Worm (Caenorhabditis elegans) whole organism, mixed stage, embryonic: Measurements from ENCODE around the gene srh-92.

ENCODE experiments used
- blmp-1 ChIP-seq: fragments of 150-350 bp; optimal IDR thresholded peaks from 2 replicates; lab custom pipeline; 2014; ENCODE audit warnings: missing biosample characterization, missing genetic modification characterization
- cnd-1 ChIP-seq: fragments of 200-800 bp; sonication (Bioruptor generic); optimal IDR thresholded peaks from 2 replicates; lab custom pipeline; 2018; ENCODE audit warnings: mild to moderate bottlenecking, missing genetic modification characterization, missing compliant biosample characterization
- lin-13 ChIP-seq: fragments of 150-350 bp; optimal IDR thresholded peaks from 2 replicates; lab custom pipeline; 2014; ENCODE audit warnings: missing biosample characterization, missing genetic modification characterization
- nhr-237 ChIP-seq: fragments of 150-350 bp; optimal IDR thresholded peaks from 2 replicates; lab custom pipeline; 2014; ENCODE audit warnings: missing biosample characterization, missing genetic modification characterization
- nhr-76 ChIP-seq: sonication (generic microtip); optimal IDR thresholded peaks from 2 replicates; lab custom pipeline; 2017; ENCODE audit warnings: missing biosample characterization, missing genetic modification characterization
- sptf-1 ChIP-seq: sonication (generic microtip); optimal IDR thresholded peaks from 2 replicates; lab custom pipeline; 2017; ENCODE audit warnings: mild to moderate bottlenecking, missing genetic modification characterization, moderate library complexity, missing compliant biosample characterization
- unc-39 ChIP-seq: fragments of 150-350 bp; optimal IDR thresholded peaks from 2 replicates; lab custom pipeline; 2014; ENCODE audit warnings: missing biosample characterization, missing genetic modification characterization
- unc-62 ChIP-seq: fragments of 150-350 bp; optimal IDR thresholded peaks from 2 replicates; lab custom pipeline; 2014; ENCODE audit warnings: missing biosample characterization, missing genetic modification reagents, missing genetic modification characterization

- TF ChIP-seq nhr-76 (tag; lab: Kevin White, UChicago) (no peak), cnd-1 (tag; lab: Kevin White, UChicago) (no peak), lin-13 (tag; lab: Kevin White, UChicago) (no peak), unc-39 (no peak), nhr-237 (tag; lab: Kevin White, UChicago) (no peak), blmp-1 (tag; lab: Kevin White, UChicago) (no peak), sptf-1 (no peak), unc-62 (GFP tag; lab: Kevin White, UChicago) (no peak)
Observed at ce11 chrV:7434805-7435363, 25.9 kb downstream of the srh-92 start.
